Worm (Caenorhabditis elegans) whole organism, L2 larva: Measurements from ENCODE around the gene Y57E12B.4.

Experiments
- C34F6.9 ChIP-seq: fragments of 150-350 bp; optimal IDR thresholded peaks from 2 replicates; lab custom pipeline; 2014; ENCODE audit warnings: missing biosample characterization, missing genetic modification characterization
- F13H6.1 ChIP-seq: sonication (generic microtip); optimal IDR thresholded peaks from 2 replicates; lab custom pipeline; 2016; ENCODE audit warnings: missing genetic modification characterization, missing compliant biosample characterization
- R02D3.7 ChIP-seq: fragments of 150-350 bp; optimal IDR thresholded peaks from 2 replicates; lab custom pipeline; 2014; ENCODE audit warnings: missing biosample characterization, missing genetic modification characterization
- ZK546.5 ChIP-seq: sonication (generic microtip); optimal IDR thresholded peaks from 2 replicates; lab custom pipeline; 2017; ENCODE audit warnings: missing biosample characterization, missing genetic modification characterization
- alr-1 ChIP-seq: fragments of 150-350 bp; optimal IDR thresholded peaks from 2 replicates; lab custom pipeline; 2014; ENCODE audit warnings: missing biosample characterization, missing genetic modification characterization
- ama-1 ChIP-seq: fragments of 150-350 bp; optimal IDR thresholded peaks from 2 replicates; lab custom pipeline; 2018; ENCODE audit warnings: inconsistent platforms
- blmp-1 ChIP-seq: sonication (generic microtip); optimal IDR thresholded peaks from 2 replicates; lab custom pipeline; 2017; ENCODE audit warnings: missing genetic modification characterization, mild to moderate bottlenecking, missing compliant biosample characterization, antibody characterized with exemption, moderate library complexity; ENCODE audit not compliant: insufficient read depth
- ceh-82 ChIP-seq: fragments of 150-350 bp; optimal IDR thresholded peaks from 2 replicates; lab custom pipeline; 2014; ENCODE audit warnings: missing biosample characterization, missing genetic modification characterization
- egl-27 ChIP-seq: sonication (generic microtip); optimal IDR thresholded peaks from 3 replicates; lab custom pipeline; 2017; ENCODE audit warnings: missing biosample characterization, missing genetic modification reagents, missing genetic modification characterization
- elt-1 ChIP-seq: fragments of 150-350 bp; optimal IDR thresholded peaks from 2 replicates; lab custom pipeline; 2014; ENCODE audit warnings: missing biosample characterization, missing genetic modification characterization
- elt-3 ChIP-seq: sonication (generic microtip); optimal IDR thresholded peaks from 2 replicates; lab custom pipeline; 2017; ENCODE audit warnings: missing biosample characterization, missing genetic modification characterization
- gmeb-1 ChIP-seq: fragments of 150-350 bp; optimal IDR thresholded peaks from 2 replicates; lab custom pipeline; 2014; ENCODE audit warnings: missing biosample characterization, missing genetic modification characterization
- lin-11 ChIP-seq: fragments of 150-350 bp; sonication (generic microtip); optimal IDR thresholded peaks from 2 replicates; lab custom pipeline; 2014; ENCODE audit warnings: missing biosample characterization, missing genetic modification characterization, inconsistent platforms, mixed read lengths
- lin-13 ChIP-seq: fragments of 150-350 bp; optimal IDR thresholded peaks from 2 replicates; lab custom pipeline; 2014; ENCODE audit warnings: missing biosample characterization, missing genetic modification reagents, missing genetic modification characterization
- lsy-2 ChIP-seq, 2 experiments: fragments of 150-350 bp in 1 of 2; sonication (generic microtip) in 1 of 2; optimal IDR thresholded peaks; 2 replicates each; lab custom pipeline; 2014 to 2017; ENCODE audit warnings: missing biosample characterization in 2 of 2, missing genetic modification characterization in 2 of 2
- mab-5 ChIP-seq: fragments of 150-350 bp; optimal IDR thresholded peaks from 2 replicates; lab custom pipeline; 2014; ENCODE audit warnings: missing biosample characterization, missing genetic modification characterization
- mbf-1 ChIP-seq: sonication (generic microtip); optimal IDR thresholded peaks from 2 replicates; lab custom pipeline; 2017; ENCODE audit warnings: missing biosample characterization, missing genetic modification characterization
- mdl-1 ChIP-seq, 2 experiments: fragments of 150-350 bp in 1 of 2; sonication (generic microtip) in 1 of 2; optimal IDR thresholded peaks; 2 replicates each; lab custom pipeline; 2017; ENCODE audit warnings: missing biosample characterization in 2 of 2, missing genetic modification characterization in 2 of 2
- nhr-10 ChIP-seq: sonication (generic microtip); optimal IDR thresholded peaks from 2 replicates; lab custom pipeline; 2017; ENCODE audit warnings: missing biosample characterization, missing genetic modification characterization
- nhr-12 ChIP-seq: fragments of 150-350 bp; optimal IDR thresholded peaks from 2 replicates; lab custom pipeline; 2014; ENCODE audit warnings: missing biosample characterization, missing genetic modification characterization
- nhr-129 ChIP-seq: fragments of 150-350 bp; optimal IDR thresholded peaks from 2 replicates; lab custom pipeline; 2014; ENCODE audit warnings: missing biosample characterization, missing genetic modification characterization
- nhr-21 ChIP-seq: fragments of 150-350 bp; optimal IDR thresholded peaks from 2 replicates; lab custom pipeline; 2014; ENCODE audit warnings: missing biosample characterization, missing genetic modification characterization
- nhr-23 ChIP-seq: fragments of 150-350 bp; optimal IDR thresholded peaks from 2 replicates; lab custom pipeline; 2014; ENCODE audit warnings: missing biosample characterization, missing genetic modification reagents, missing genetic modification characterization
- nhr-237 ChIP-seq: fragments of 150-350 bp; optimal IDR thresholded peaks from 2 replicates; lab custom pipeline; 2014; ENCODE audit warnings: missing biosample characterization, missing genetic modification characterization
- nhr-25 ChIP-seq: fragments of 150-350 bp; sonication (generic microtip); optimal IDR thresholded peaks from 3 replicates; lab custom pipeline; 2014; ENCODE audit warnings: missing biosample characterization, missing genetic modification characterization
- nhr-6 ChIP-seq: fragments of 150-350 bp; optimal IDR thresholded peaks from 2 replicates; lab custom pipeline; 2014; ENCODE audit warnings: missing biosample characterization, missing genetic modification characterization
- peb-1 ChIP-seq: fragments of 150-350 bp; optimal IDR thresholded peaks from 2 replicates; lab custom pipeline; 2014; ENCODE audit warnings: missing biosample characterization, missing genetic modification characterization
- sem-4 ChIP-seq: fragments of 150-350 bp; optimal IDR thresholded peaks from 2 replicates; lab custom pipeline; 2014; ENCODE audit warnings: missing biosample characterization, missing genetic modification reagents, missing genetic modification characterization
- skn-1 ChIP-seq: sonication (generic microtip); optimal IDR thresholded peaks from 2 replicates; lab custom pipeline; 2017; ENCODE audit warnings: missing biosample characterization, missing genetic modification characterization
- sma-3 ChIP-seq: sonication (generic microtip); optimal IDR thresholded peaks from 2 replicates; lab custom pipeline; 2016; ENCODE audit warnings: missing genetic modification reagents, missing genetic modification characterization, missing compliant biosample characterization
- sma-9 ChIP-seq, 2 experiments: fragments of 150-350 bp in 1 of 2; sonication (generic microtip) in 1 of 2; optimal IDR thresholded peaks; 2 replicates each; lab custom pipeline; 2014 to 2016; ENCODE audit warnings: missing genetic modification characterization in 2 of 2, mild to moderate bottlenecking in 1 of 2, missing biosample characterization in 1 of 2, missing compliant biosample characterization in 1 of 2, missing genetic modification reagents in 1 of 2, moderate library complexity in 1 of 2
- unc-39 ChIP-seq: fragments of 150-350 bp; optimal IDR thresholded peaks from 2 replicates; lab custom pipeline; 2014; ENCODE audit warnings: missing biosample characterization, missing genetic modification characterization
- unc-55 ChIP-seq: fragments of 150-350 bp; sonication (generic microtip); optimal IDR thresholded peaks from 3 replicates; lab custom pipeline; 2014; ENCODE audit warnings: missing biosample characterization, missing genetic modification reagents, missing genetic modification characterization
- zag-1 ChIP-seq: fragments of 150-350 bp; optimal IDR thresholded peaks from 2 replicates; lab custom pipeline; 2014; ENCODE audit warnings: missing biosample characterization, missing genetic modification characterization
- ztf-1 ChIP-seq: fragments of 200-800 bp; sonication (Bioruptor generic); conservative IDR thresholded peaks from 2 replicates; pipeline ENCODE4 v1.3.6; 2022; ENCODE audit warnings: missing genetic modification characterization, missing compliant biosample characterization
- ztf-11 ChIP-seq: sonication (generic microtip); optimal IDR thresholded peaks from 2 replicates; lab custom pipeline; 2017; ENCODE audit warnings: missing biosample characterization, missing genetic modification characterization
- ztf-4 ChIP-seq: fragments of 150-350 bp; optimal IDR thresholded peaks from 2 replicates; lab custom pipeline; 2014; ENCODE audit warnings: missing biosample characterization, missing genetic modification characterization

The Y57E12B.4 gene

ce11 chrV:6934212-6934611, 13.1 kb downstream of the Y57E12B.4 start, which contains the start of gene lipl-6:
Gene lipl-6, minus strand, starts transcription at chrV:6934312.
- TF ChIP-seq lin-11 (tag; lab: Kevin White, UChicago) = no peak
- TF ChIP-seq egl-27 (tag; lab: Kevin White, UChicago) = no peak
- TF ChIP-seq sma-3 (GFP tag; lab: Kevin White, UChicago) = no peak
- TF ChIP-seq nhr-237 = no peak
- no peak for TF ChIP-seq nhr-129 (tag; lab: Kevin White, UChicago)
- no peak for TF ChIP-seq alr-1
- no peak for TF ChIP-seq unc-39 (tag; lab: Kevin White, UChicago)
- no peak for TF ChIP-seq gmeb-1

DNA sequence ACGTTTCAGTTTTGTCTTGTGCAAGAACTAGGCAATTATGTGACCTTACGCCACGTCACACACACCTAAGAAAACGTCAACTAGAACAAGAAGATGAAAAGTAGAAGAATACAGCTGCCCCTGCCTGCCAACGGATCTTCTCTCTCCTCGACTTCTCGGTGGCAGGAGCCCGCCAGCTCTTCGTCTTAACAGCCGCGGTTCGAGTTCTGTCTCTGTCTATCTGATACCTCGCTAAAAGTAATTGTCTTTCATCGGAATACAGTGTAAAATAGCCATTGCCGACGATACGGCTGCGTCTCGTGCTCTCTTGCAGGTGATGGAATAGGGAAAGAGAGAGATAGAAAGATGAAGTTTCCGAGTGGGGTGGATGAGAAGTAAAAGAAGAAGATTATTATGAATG, 17.1 kb downstream of the Y57E12B.4 start:
- TF ChIP-seq elt-3 (tag; lab: Kevin White, UChicago) (no peak), sma-9 (GFP tag; optimal IDR thresholded peaks at IDR 0.05; lab: Kevin White, UChicago) (peak; percentile 36), sma-9 (tag; optimal IDR thresholded peaks at IDR 0.05; lab: Kevin White, UChicago) (no peak), nhr-129 (tag; lab: Kevin White, UChicago) (peak; percentile 7), F13H6.1 (tag; lab: Kevin White, UChicago) (peak; percentile 44)
- TF ChIP-seq, all 48 proteins: peak for 3

DNA sequence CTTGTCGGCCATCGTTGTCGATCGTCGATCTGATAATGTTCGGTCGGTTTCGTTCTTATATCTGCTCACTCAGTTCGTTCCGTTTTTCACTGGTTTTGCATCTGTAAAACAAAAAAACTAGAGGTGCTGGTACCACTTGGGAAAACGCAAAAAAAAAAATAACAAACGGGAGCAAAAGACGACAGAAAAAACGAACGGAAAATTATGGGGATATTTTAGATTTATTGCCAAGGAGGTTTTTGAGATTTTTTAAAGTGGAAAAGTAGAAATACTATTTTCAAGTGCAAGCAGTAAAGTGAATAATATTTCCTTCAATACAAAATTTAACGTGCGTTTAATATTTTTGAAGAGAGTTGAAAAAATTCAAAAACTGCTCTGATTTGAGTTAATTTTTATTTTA, 18.4 kb downstream of the Y57E12B.4 start, which contains the start of gene unc-68:
unc-68 (minus strand) TSS at position 101 of the 400 bp plus-strand sequence.
- no peak for TF ChIP-seq gmeb-1
- no peak for TF ChIP-seq unc-55 (GFP tag; lab: Kevin White, UChicago)
- no peak for TF ChIP-seq ztf-4
- TF ChIP-seq sma-3 (GFP tag; lab: Kevin White, UChicago) = no peak
- no peak for TF ChIP-seq nhr-12
- TF ChIP-seq nhr-10 (tag; lab: Kevin White, UChicago) = no peak
- no peak for TF ChIP-seq peb-1
- no peak for TF ChIP-seq ztf-11 (tag; lab: Kevin White, UChicago)
- TF ChIP-seq ama-1 (lab: Kevin White, UChicago) = no peak
- no peak for TF ChIP-seq ztf-1 (GFP tag; lab: Robert Waterston, UW)
- no peak for TF ChIP-seq elt-3 (tag; lab: Kevin White, UChicago)
- TF ChIP-seq R02D3.7 = no peak
- no peak for TF ChIP-seq elt-1
- TF ChIP-seq blmp-1 (tag; lab: Kevin White, UChicago) = no peak
- no peak for TF ChIP-seq nhr-6
- TF ChIP-seq ZK546.5 (tag; lab: Kevin White, UChicago) = no peak
- no peak for TF ChIP-seq nhr-129 (tag; lab: Kevin White, UChicago)

- TF ChIP-seq unc-55 (GFP tag; lab: Kevin White, UChicago) (no peak), zag-1 (tag; lab: Kevin White, UChicago) (no peak)
These were observed 20.7 kb downstream of the Y57E12B.4 start for ce11 chrV:6926633-6927032.

ce11 chrV:6919251-6919650, 28.1 kb downstream of the Y57E12B.4 start:
- TF ChIP-seq mbf-1 (no peak), nhr-237 (no peak), C34F6.9 (no peak), nhr-25 (tag; lab: Kevin White, UChicago) (no peak), gmeb-1 (no peak), nhr-23 (no peak), nhr-21 (tag; lab: Kevin White, UChicago) (no peak), ztf-11 (tag; lab: Kevin White, UChicago) (no peak), blmp-1 (tag; lab: Kevin White, UChicago) (no peak), alr-1 (no peak), skn-1 (tag; lab: Kevin White, UChicago) (no peak), zag-1 (tag; lab: Kevin White, UChicago) (no peak), mab-5 (no peak), lsy-2 (tag; optimal IDR thresholded peaks at IDR 0.05; lab: Kevin White, UChicago) (no peak)

DNA sequence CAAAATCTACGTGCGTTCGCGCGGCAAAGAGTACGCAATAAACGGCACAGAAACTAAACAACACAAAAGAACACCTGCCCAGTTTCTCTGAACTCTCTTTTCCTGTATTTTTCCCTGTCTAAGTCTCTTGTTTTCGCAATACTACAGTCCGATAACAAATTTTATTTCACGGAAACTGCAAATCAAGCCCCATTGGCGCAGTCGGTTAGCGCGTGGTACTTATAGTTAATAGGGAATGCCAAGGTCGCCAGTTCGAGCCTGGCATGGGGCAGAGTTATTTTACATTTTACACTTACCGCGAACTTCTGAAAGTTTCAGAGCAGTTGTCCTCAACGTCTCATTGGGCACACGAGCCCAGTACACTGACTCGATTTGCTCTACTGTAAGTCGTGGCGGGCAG, 30.1 kb downstream of the Y57E12B.4 start:
- TF ChIP-seq peb-1 (no peak), sma-3 (GFP tag; lab: Kevin White, UChicago) (no peak), F13H6.1 (tag; lab: Kevin White, UChicago) (no peak), nhr-6 (no peak), sem-4 (tag; lab: Kevin White, UChicago) (no peak), ceh-82 (tag; lab: Kevin White, UChicago) (no peak), mdl-1 (tag; optimal IDR thresholded peaks at IDR 0.05; lab: Kevin White, UChicago) (no peak), lin-11 (tag; lab: Kevin White, UChicago) (no peak), lin-13 (GFP tag; lab: Kevin White, UChicago) (no peak), nhr-129 (tag; lab: Kevin White, UChicago) (no peak), ZK546.5 (tag; lab: Kevin White, UChicago) (no peak)
